Fruit fly (Drosophila melanogaster) whole organism, embryonic: ENCODE data around the gene Gnmt.

ENCODE experiments used
- CG10959 ChIP-seq: fragments of 200-800 bp; sonication (Bioruptor generic); IDR thresholded peaks from 2 replicates; pipeline ENCODE4 v1.3.6; 2022; ENCODE audit warnings: missing biosample characterization, missing genetic modification characterization
- CG11504 ChIP-seq: fragments of 200-800 bp; sonication (Bioruptor generic); optimal IDR thresholded peaks from 3 replicates; lab custom pipeline; 2019; ENCODE audit warnings: missing biosample characterization, mild to moderate bottlenecking, missing genetic modification characterization, moderate library complexity
- CG12391 ChIP-seq: fragments of 200-800 bp; sonication (Bioruptor generic); optimal IDR thresholded peaks from 3 replicates; lab custom pipeline; 2018; ENCODE audit warnings: missing biosample characterization, mild to moderate bottlenecking, missing genetic modification characterization, moderate library complexity
- CG13287 ChIP-seq: fragments of 200-800 bp; sonication (Bioruptor generic); IDR thresholded peaks from 2 replicates; pipeline ENCODE4 v1.3.6; 2022; ENCODE audit warnings: missing biosample characterization, missing genetic modification characterization; ENCODE audit not compliant: partially characterized antibody
- CG13775 ChIP-seq: fragments of 200-800 bp; sonication (Bioruptor generic); optimal IDR thresholded peaks from 3 replicates; lab custom pipeline; 2017; ENCODE audit warnings: missing biosample characterization, mild to moderate bottlenecking, missing genetic modification characterization
- CG14710 ChIP-seq: fragments of 200-800 bp; sonication (Bioruptor generic); optimal IDR thresholded peaks from 3 replicates; lab custom pipeline; 2019; ENCODE audit warnings: missing biosample characterization, mild to moderate bottlenecking, missing genetic modification characterization, moderate library complexity
- CG17361 ChIP-seq: fragments of 200-800 bp; sonication (Bioruptor generic); IDR thresholded peaks from 3 replicates; pipeline ENCODE4 v1.3.6; 2022; ENCODE audit warnings: missing biosample characterization, missing genetic modification characterization
- CG17612 ChIP-seq: fragments of 200-800 bp; sonication (Bioruptor generic); IDR thresholded peaks from 2 replicates; pipeline ENCODE4 v1.3.6; 2022; ENCODE audit warnings: missing biosample characterization, missing genetic modification characterization
- CG18011 ChIP-seq: fragments of 200-800 bp; sonication (Bioruptor generic); optimal IDR thresholded peaks from 2 replicates; lab custom pipeline; 2017; ENCODE audit warnings: missing biosample characterization, missing genetic modification characterization, mild to moderate bottlenecking, moderate library complexity, missing genotype
- CG31365 ChIP-seq: fragments of 200-800 bp; sonication (Bioruptor generic); optimal IDR thresholded peaks from 2 replicates; lab custom pipeline; 2018; ENCODE audit warnings: missing biosample characterization, mild to moderate bottlenecking, missing genetic modification characterization
- CG31388 ChIP-seq: fragments of 200-800 bp; sonication (Bioruptor generic); optimal IDR thresholded peaks from 2 replicates; lab custom pipeline; 2016; ENCODE audit warnings: missing biosample characterization, missing genetic modification characterization
- CG3995 ChIP-seq: fragments of 200-800 bp; sonication (Bioruptor generic); optimal IDR thresholded peaks from 3 replicates; lab custom pipeline; 2016; ENCODE audit warnings: missing biosample characterization, missing genetic modification characterization
- CG7839 ChIP-seq: fragments of 200-800 bp; sonication (Bioruptor generic); optimal IDR thresholded peaks from 3 replicates; lab custom pipeline; 2018; ENCODE audit warnings: missing biosample characterization, mild to moderate bottlenecking, missing genetic modification characterization, moderate library complexity
- CG8478 ChIP-seq: fragments of >200 bp; optimal IDR thresholded peaks from 2 replicates; lab custom pipeline; 2018
- CG9797 ChIP-seq: fragments of 200-800 bp; sonication (Bioruptor generic); optimal IDR thresholded peaks from 3 replicates; lab custom pipeline; 2018; ENCODE audit warnings: missing biosample characterization, mild to moderate bottlenecking, missing genetic modification characterization
- CTCF ChIP-seq: fragments of 200-800 bp; sonication (Bioruptor generic); optimal IDR thresholded peaks from 2 replicates; lab custom pipeline; 2017; ENCODE audit warnings: missing biosample characterization, mild to moderate bottlenecking, missing genetic modification characterization, moderate library complexity
- Eip74EF ChIP-seq, 2 experiments: fragments of 200-800 bp in 1 of 2; fragments of >200 bp in 1 of 2; sonication (Bioruptor generic) in 1 of 2; optimal IDR thresholded peaks; 2 replicates each; lab custom pipeline; 2017 to 2019; ENCODE audit warnings: missing biosample characterization in 2 of 2, missing genetic modification characterization in 2 of 2, mild to moderate bottlenecking in 1 of 2, moderate library complexity in 1 of 2
- Ets65A ChIP-seq: fragments of 200-800 bp; sonication (Bioruptor generic); peaks from one replicate; lab custom pipeline; 2016; ENCODE audit warnings: missing biosample characterization, missing genetic modification characterization
- Hr51 ChIP-seq, 2 experiments: fragments of 200-800 bp; sonication (Bioruptor generic); optimal IDR thresholded peaks; 2 replicates in 1 of 2; 3 replicates in 1 of 2; lab custom pipeline; 2016 to 2018; ENCODE audit warnings: missing biosample characterization in 2 of 2, missing genetic modification characterization in 2 of 2, mild to moderate bottlenecking in 1 of 2, moderate library complexity in 1 of 2
- Hr78 ChIP-seq, 2 experiments: fragments of 200-800 bp in 1 of 2; fragments of >200 bp in 1 of 2; sonication (Bioruptor generic) in 1 of 2; optimal IDR thresholded peaks; 2 replicates each; lab custom pipeline; 2017 to 2019; ENCODE audit warnings: missing biosample characterization in 2 of 2, missing genetic modification characterization in 2 of 2, mild to moderate bottlenecking in 1 of 2, moderate library complexity in 1 of 2
- MBD-R2 ChIP-seq: fragments of 200-800 bp; sonication (Bioruptor generic); IDR thresholded peaks from 2 replicates; pipeline ENCODE4 v1.3.6; 2022; ENCODE audit warnings: missing biosample characterization, missing genetic modification characterization
- Med ChIP-seq: fragments of 200-800 bp; sonication (Bioruptor generic); peaks from one replicate; lab custom pipeline; 2016; ENCODE audit warnings: missing biosample characterization, missing genetic modification characterization, mild to moderate bottlenecking, inconsistent platforms, moderate library complexity
- Opbp ChIP-seq: fragments of 200-800 bp; sonication (Bioruptor generic); IDR thresholded peaks from 3 replicates; pipeline ENCODE4 v1.3.6; 2022; ENCODE audit warnings: missing biosample characterization, missing genetic modification characterization; ENCODE audit not compliant: partially characterized antibody
- Pdp1 ChIP-seq, 2 experiments: fragments of 200-800 bp; sonication (Bioruptor generic); optimal IDR thresholded peaks; 3 replicates each; lab custom pipeline; 2016; ENCODE audit warnings: missing biosample characterization in 2 of 2, missing genetic modification characterization in 2 of 2, mild to moderate bottlenecking in 1 of 2, moderate library complexity in 1 of 2
- Ptx1 ChIP-seq: fragments of 200-800 bp; sonication (Bioruptor generic); IDR thresholded peaks from 2 replicates; pipeline ENCODE4 v1.3.6; 2022; ENCODE audit warnings: missing biosample characterization, missing genetic modification characterization
- Sox102F ChIP-seq: fragments of 200-800 bp; sonication (Bioruptor generic); optimal IDR thresholded peaks from 2 replicates; lab custom pipeline; 2018; ENCODE audit warnings: missing biosample characterization, mild to moderate bottlenecking, missing genetic modification characterization, moderate library complexity
- aop ChIP-seq: fragments of 200-800 bp; sonication (Bioruptor generic); IDR thresholded peaks from 2 replicates; pipeline ENCODE4 v1.3.6; 2022; ENCODE audit warnings: missing biosample characterization, missing genetic modification characterization
- ase ChIP-seq: fragments of 200-800 bp; sonication (Bioruptor generic); IDR thresholded peaks from 3 replicates; pipeline ENCODE4 v1.3.6; 2022; ENCODE audit warnings: missing biosample characterization, missing genetic modification characterization
- az2 ChIP-seq: fragments of 200-800 bp; sonication (Bioruptor generic); optimal IDR thresholded peaks from 3 replicates; lab custom pipeline; 2016; ENCODE audit warnings: missing biosample characterization, missing genetic modification characterization
- ci ChIP-seq: fragments of 200-800 bp; sonication (Bioruptor generic); IDR thresholded peaks from 3 replicates; pipeline ENCODE4 v1.3.6; 2022; ENCODE audit warnings: missing biosample characterization, missing genetic modification characterization
- crc ChIP-seq: fragments of 200-800 bp; sonication (Bioruptor generic); optimal IDR thresholded peaks from 2 replicates; lab custom pipeline; 2016; ENCODE audit warnings: missing biosample characterization, missing genetic modification characterization
- dmrt99B ChIP-seq: fragments of 200-800 bp; sonication (Bioruptor generic); optimal IDR thresholded peaks from 2 replicates; lab custom pipeline; 2018; ENCODE audit warnings: missing biosample characterization, mild to moderate bottlenecking, missing genetic modification characterization, moderate library complexity
- esg ChIP-seq: fragments of 200-800 bp; sonication (Bioruptor generic); conservative IDR thresholded peaks from 2 replicates; pipeline ENCODE4 v1.3.6; 2022; ENCODE audit warnings: missing biosample characterization, missing genetic modification characterization
- ewg ChIP-seq: fragments of 200-800 bp; sonication (Bioruptor generic); optimal IDR thresholded peaks from 3 replicates; lab custom pipeline; 2017; ENCODE audit warnings: mild to moderate bottlenecking, missing biosample characterization, missing genetic modification reagents, missing genetic modification characterization
- gem ChIP-seq: fragments of 200-800 bp; sonication (Bioruptor generic); optimal IDR thresholded peaks from 2 replicates; lab custom pipeline; 2019; ENCODE audit warnings: missing biosample characterization, mild to moderate bottlenecking, missing genetic modification characterization, moderate library complexity
- nmo ChIP-seq: fragments of 200-800 bp; sonication (Bioruptor generic); optimal IDR thresholded peaks from 2 replicates; lab custom pipeline; 2018; ENCODE audit warnings: missing biosample characterization, mild to moderate bottlenecking, missing genetic modification characterization, moderate library complexity
- phol ChIP-seq: fragments of 200-800 bp; sonication (Bioruptor generic); optimal IDR thresholded peaks from 3 replicates; lab custom pipeline; 2018; ENCODE audit warnings: missing biosample characterization, mild to moderate bottlenecking, missing genetic modification characterization, moderate library complexity
- psq ChIP-seq: fragments of 200-800 bp; sonication (Bioruptor generic); optimal IDR thresholded peaks from 2 replicates; lab custom pipeline; 2017; ENCODE audit warnings: missing biosample characterization, missing genetic modification characterization
- run ChIP-seq: fragments of 200-800 bp; sonication (Bioruptor generic); optimal IDR thresholded peaks from 3 replicates; lab custom pipeline; 2018; ENCODE audit warnings: missing biosample characterization, mild to moderate bottlenecking, missing genetic modification characterization
- sens ChIP-seq: fragments of 200-800 bp; sonication (Bioruptor generic); peaks from one replicate; lab custom pipeline; 2016; ENCODE audit warnings: missing biosample characterization, missing genetic modification characterization
- stwl ChIP-seq: fragments of 200-800 bp; sonication (Bioruptor generic); optimal IDR thresholded peaks from 3 replicates; lab custom pipeline; 2018; ENCODE audit warnings: missing biosample characterization, mild to moderate bottlenecking, missing genetic modification characterization, moderate library complexity
- vnd ChIP-seq: fragments of 200-800 bp; sonication (Bioruptor generic); IDR thresholded peaks from 3 replicates; pipeline ENCODE4 v1.3.6; 2022; ENCODE audit warnings: missing biosample characterization, missing genetic modification characterization; ENCODE audit not compliant: partially characterized antibody

Gene Gnmt

DNA sequence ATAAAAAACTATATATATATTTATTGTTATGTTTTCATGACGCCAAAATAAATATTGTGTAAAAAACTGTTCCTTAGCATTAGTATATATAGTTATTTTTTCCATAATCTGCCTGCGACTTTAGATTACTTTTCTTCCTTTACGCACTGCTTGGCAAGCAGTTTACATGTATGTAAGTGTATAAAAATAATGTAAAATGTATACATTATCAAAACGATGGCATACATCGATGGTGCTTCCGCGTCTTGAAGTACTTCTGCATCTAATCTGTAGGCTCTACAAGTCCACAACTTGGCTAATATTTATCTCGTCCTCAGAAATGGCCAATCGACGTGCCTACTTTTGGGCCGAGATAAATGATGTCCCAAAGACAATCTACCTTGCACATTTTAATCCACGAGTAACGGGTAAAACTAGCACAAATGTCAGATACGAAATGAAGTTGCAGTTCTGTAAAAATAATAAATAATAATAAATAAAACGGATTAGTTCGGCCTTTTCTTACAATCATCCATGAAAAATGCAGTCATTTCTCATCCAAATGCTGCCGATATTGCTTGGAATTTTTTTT, 36.4 kb upstream of the Gnmt start, which contains the start of gene CG11608 (continued):
- TF ChIP-seq Opbp (peak; percentile 15; the same call in 1 of the 3 replicates), CG13775 (GFP tag; lab: Kevin White, UChicago) (no peak), sens (GFP tag; lab: Kevin White, UChicago) (peak; percentile 45), ewg (GFP tag; lab: Kevin White, UChicago) (no peak), Eip74EF (GFP tag; optimal IDR thresholded peaks at IDR 0.05; lab: Kevin White, UChicago) (peak in 1 of 2 experiments; percentile 42), CG10959 (GFP tag; lab: Robert Waterston, UW) (no peak), CG14710 (tag; lab: Kevin White, UChicago) (peak; percentile 15), stwl (tag; lab: Kevin White, UChicago) (peak; percentile 41), CG17612 (no peak), phol (tag; lab: Kevin White, UChicago) (peak; percentile 2), CG13287 (GFP tag; lab: Robert Waterston, UW) (0 out of 2 replicates have a peak, but pooled peaks have one; percentile 12), CTCF (GFP tag; lab: Kevin White, UChicago) (peak; percentile 79), aop (GFP tag; lab: Robert Waterston, UW) (0 out of 2 replicates have a peak, but pooled peaks have one; percentile 31), CG31388 (no peak), CG31365 (peak; percentile 90)

dm6 chr3R:12641620-12642019, 32.8 kb upstream of the Gnmt start:
- TF ChIP-seq ase (GFP tag; lab: Robert Waterston, UW): no peak
- peak; percentile 71 for TF ChIP-seq CG8478 (lab: Kevin White, UChicago)
- peak; percentile 84 for TF ChIP-seq Ets65A

dm6 chr3R:12642051-12642532, 32.3 kb upstream of the Gnmt start, which contains the start of gene CG6753:
CG6753 (minus strand) TSS chr3R:12642482.
- TF ChIP-seq CG8478 (lab: Kevin White, UChicago): no peak
- 0 out of 3 replicates have a peak, but pooled peaks have one; percentile 16 for TF ChIP-seq vnd (GFP tag; lab: Robert Waterston, UW)

DNA sequence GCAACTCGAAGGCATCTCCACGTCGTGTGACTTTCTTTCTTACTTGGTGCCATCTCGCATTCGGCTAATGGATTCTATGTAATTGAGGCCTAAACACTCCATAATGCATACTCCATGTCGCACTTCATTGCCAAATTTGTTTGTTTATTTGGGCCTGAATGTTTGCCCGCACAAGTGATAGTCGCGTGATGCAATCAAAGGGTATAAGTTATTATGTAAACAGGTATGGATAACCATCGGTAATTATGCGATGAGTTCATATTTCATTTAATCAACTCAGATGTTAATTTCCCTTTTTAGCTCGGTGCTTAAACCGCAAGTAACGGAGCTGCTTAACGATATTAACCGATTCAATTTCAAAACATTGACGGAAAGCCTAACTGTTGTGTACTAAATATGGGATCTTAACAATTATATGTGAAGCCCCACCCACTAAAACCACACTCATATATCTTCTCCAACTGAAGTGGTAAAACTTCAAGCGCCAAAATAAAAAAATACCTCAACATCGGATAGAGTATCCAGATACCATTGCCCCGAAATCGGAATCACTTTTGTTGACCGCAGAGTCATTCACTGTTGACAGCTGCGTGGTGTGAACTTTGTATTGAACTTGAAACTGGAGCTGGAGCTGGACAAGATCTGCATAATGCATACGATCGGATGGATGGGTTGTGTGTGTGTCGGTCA, 29.6 kb upstream of the Gnmt start:
- TF ChIP-seq Med (GFP tag; lab: Kevin White, UChicago): peak; percentile 65
- peak; percentile 30 for TF ChIP-seq nmo
- peak; percentile 25 for TF ChIP-seq CG7839 (tag; lab: Kevin White, UChicago)
- no peak for TF ChIP-seq stwl (tag; lab: Kevin White, UChicago)
- TF ChIP-seq dmrt99B: peak; percentile 32
- peak; percentile 65 for TF ChIP-seq run
- peak in 1 of 2 experiments; percentile 34 for TF ChIP-seq Hr51 (GFP tag; optimal IDR thresholded peaks at IDR 0.05; lab: Kevin White, UChicago)
- TF ChIP-seq CG17361 (GFP tag; lab: Robert Waterston, UW): 0 out of 3 replicates have a peak, but pooled peaks have one; percentile 16
- TF ChIP-seq CG9797 (GFP tag; lab: Kevin White, UChicago): no peak
- 0 out of 3 replicates have a peak, but pooled peaks have one; percentile 51 for TF ChIP-seq ci (GFP tag; lab: Robert Waterston, UW)
- 0 out of 2 replicates have a peak, but pooled peaks have one; percentile 29 for TF ChIP-seq Ptx1 (GFP tag; lab: Robert Waterston, UW)
- TF ChIP-seq Pdp1 (GFP tag; optimal IDR thresholded peaks at IDR 0.05; lab: Kevin White, UChicago): peak in 1 of 2 experiments; percentile 70
- peak; percentile 46 for TF ChIP-seq CG11504
- peak; percentile 44 for TF ChIP-seq gem (tag; lab: Kevin White, UChicago)
- no peak for TF ChIP-seq az2
- no peak for TF ChIP-seq CG18011
- TF ChIP-seq Hr78 (GFP tag; optimal IDR thresholded peaks at IDR 0.05; lab: Kevin White, UChicago): peak in 1 of 2 experiments; percentile 80
- TF ChIP-seq MBD-R2 (GFP tag; lab: Robert Waterston, UW): no peak
- peak; percentile 5 for TF ChIP-seq CG12391 (tag; lab: Kevin White, UChicago)
- 0 out of 2 replicates have a peak, but pooled peaks have one; percentile 12 for TF ChIP-seq esg (GFP tag; lab: Robert Waterston, UW)
- no peak for TF ChIP-seq psq (GFP tag; lab: Kevin White, UChicago)
- peak; percentile 42 for TF ChIP-seq Sox102F
- TF ChIP-seq CG3995 (GFP tag; lab: Kevin White, UChicago): no peak
- no peak for TF ChIP-seq crc (GFP tag; lab: Kevin White, UChicago)
